Worm (Caenorhabditis elegans) whole organism, L4/young adult: ENCODE data around the gene K06H6.5.

Experiments used
- dao-5 ChIP-seq: sonication (generic microtip); optimal IDR thresholded peaks from 2 replicates; lab custom pipeline; 2016; ENCODE audit warnings: missing genotype, missing genetic modification characterization, moderate library complexity, missing compliant biosample characterization
- him-1 ChIP-seq: sonication (generic microtip); optimal IDR thresholded peaks from 2 replicates; lab custom pipeline; 2016; ENCODE audit warnings: missing genotype, missing genetic modification reagents, missing genetic modification characterization, missing compliant biosample characterization

- TF ChIP-seq him-1 (tag; lab: Kevin White, UChicago) (no peak), dao-5 (tag; lab: Kevin White, UChicago) (no peak)
Observed at ce11 chrV:592959-593358, 16.8 kb downstream of the K06H6.5 start, which contains the start of gene ZK488.5.
